Fruit fly (Drosophila melanogaster) whole organism, embryonic: ENCODE data around the gene jus.
A peak's percentile ranks its signal among the peaks of the same experiment; 100 is the strongest.

ENCODE experiments used
- Bdp1 ChIP-seq: fragments of 200-800 bp; sonication (Bioruptor generic); optimal IDR thresholded peaks from 3 replicates; lab custom pipeline; 2016; ENCODE audit warnings: missing biosample characterization, missing genetic modification characterization
- CG10543 ChIP-seq: fragments of 200-800 bp; sonication (Bioruptor generic); optimal IDR thresholded peaks from 3 replicates; lab custom pipeline; 2017; ENCODE audit warnings: missing biosample characterization, mild to moderate bottlenecking, missing genetic modification characterization, moderate library complexity
- CG11695 ChIP-seq: fragments of 200-800 bp; sonication (Bioruptor generic); IDR thresholded peaks from 3 replicates; pipeline ENCODE4 v1.3.6; 2022; ENCODE audit warnings: missing biosample characterization, missing genetic modification characterization
- CG12071 ChIP-seq: fragments of 200-800 bp; sonication (Bioruptor generic); optimal IDR thresholded peaks from 3 replicates; lab custom pipeline; 2018; ENCODE audit warnings: missing biosample characterization, mild to moderate bottlenecking, missing genetic modification characterization
- CG12942 ChIP-seq: fragments of 200-800 bp; sonication (Bioruptor generic); optimal IDR thresholded peaks from 3 replicates; lab custom pipeline; 2016; ENCODE audit warnings: missing biosample characterization, missing genetic modification characterization
- CG15011 ChIP-seq: fragments of 200-800 bp; sonication (Bioruptor generic); optimal IDR thresholded peaks from 3 replicates; lab custom pipeline; 2018; ENCODE audit warnings: missing biosample characterization, mild to moderate bottlenecking, missing genetic modification characterization
- CG17328 ChIP-seq: fragments of 200-800 bp; sonication (Bioruptor generic); IDR thresholded peaks from 2 replicates; pipeline ENCODE4 v1.3.6; 2022; ENCODE audit warnings: missing biosample characterization, missing genetic modification characterization
- CG17385 ChIP-seq: fragments of 200-800 bp; sonication (Bioruptor generic); optimal IDR thresholded peaks from 3 replicates; lab custom pipeline; 2018; ENCODE audit warnings: missing biosample characterization, mild to moderate bottlenecking, missing genetic modification characterization
- CG2889 ChIP-seq: fragments of 200-800 bp; sonication (Bioruptor generic); IDR thresholded peaks from 3 replicates; pipeline ENCODE4 v1.3.6; 2022; ENCODE audit warnings: missing biosample characterization, missing genetic modification characterization
- CG30403 ChIP-seq: fragments of 200-800 bp; sonication (Bioruptor generic); optimal IDR thresholded peaks from 3 replicates; lab custom pipeline; 2016; ENCODE audit warnings: missing biosample characterization, missing genetic modification characterization
- CG34422 ChIP-seq: fragments of 200-800 bp; sonication (Bioruptor generic); IDR thresholded peaks from 3 replicates; pipeline ENCODE4 v1.3.6; 2022; ENCODE audit warnings: missing biosample characterization, missing genetic modification characterization
- CG7839 ChIP-seq: fragments of 200-800 bp; sonication (Bioruptor generic); optimal IDR thresholded peaks from 3 replicates; lab custom pipeline; 2018; ENCODE audit warnings: missing biosample characterization, mild to moderate bottlenecking, missing genetic modification characterization, moderate library complexity
- CkIIα-i1 ChIP-seq: fragments of 200-800 bp; sonication (Bioruptor generic); IDR thresholded peaks from 2 replicates; pipeline ENCODE4 v1.3.6; 2022; ENCODE audit warnings: missing biosample characterization, missing genetic modification characterization
- Dad ChIP-seq: fragments of 200-800 bp; sonication (Bioruptor generic); optimal IDR thresholded peaks from 3 replicates; lab custom pipeline; 2016; ENCODE audit warnings: missing biosample characterization, missing genetic modification characterization
- Deaf1 ChIP-seq: fragments of 200-800 bp; optimal IDR thresholded peaks from 3 replicates; lab custom pipeline; 2019; ENCODE audit warnings: missing biosample characterization, mild to moderate bottlenecking, missing genetic modification characterization, moderate library complexity
- Dfd ChIP-seq, 2 experiments: fragments of >200 bp; optimal IDR thresholded peaks; 2 replicates each; lab custom pipeline; 2017; ENCODE audit warnings: missing biosample characterization in 2 of 2, missing genetic modification characterization in 2 of 2
- Dll ChIP-seq: fragments of 200-800 bp; sonication (Bioruptor generic); IDR thresholded peaks from 4 replicates; pipeline ENCODE4 v1.3.6; 2022; ENCODE audit warnings: missing biosample characterization, missing genetic modification characterization; ENCODE audit not compliant: partially characterized antibody
- Fer1 ChIP-seq: fragments of 200-800 bp; sonication (Bioruptor generic); optimal IDR thresholded peaks from 2 replicates; lab custom pipeline; 2017; ENCODE audit warnings: missing biosample characterization, mild to moderate bottlenecking, missing genetic modification characterization
- H15 ChIP-seq: fragments of 200-800 bp; sonication (Bioruptor generic); IDR thresholded peaks from 3 replicates; pipeline ENCODE4 v1.3.6; 2022; ENCODE audit warnings: missing biosample characterization, missing genetic modification characterization
- Hr78 ChIP-seq, 2 experiments: fragments of 200-800 bp in 1 of 2; fragments of >200 bp in 1 of 2; sonication (Bioruptor generic) in 1 of 2; optimal IDR thresholded peaks; 2 replicates each; lab custom pipeline; 2017 to 2019; ENCODE audit warnings: missing biosample characterization in 2 of 2, missing genetic modification characterization in 2 of 2, mild to moderate bottlenecking in 1 of 2, moderate library complexity in 1 of 2
- Lim3 ChIP-seq: fragments of 200-800 bp; sonication (Bioruptor generic); IDR thresholded peaks from 2 replicates; pipeline ENCODE4 v1.3.6; 2022; ENCODE audit warnings: missing biosample characterization, missing genetic modification characterization
- Med ChIP-seq: fragments of 200-800 bp; sonication (Bioruptor generic); peaks from one replicate; lab custom pipeline; 2016; ENCODE audit warnings: missing biosample characterization, missing genetic modification characterization, mild to moderate bottlenecking, inconsistent platforms, moderate library complexity
- Neu2 ChIP-seq: fragments of 200-800 bp; sonication (Bioruptor generic); optimal IDR thresholded peaks from 3 replicates; lab custom pipeline; 2016; ENCODE audit warnings: missing biosample characterization, missing genetic modification characterization, borderline replicate concordance
- Nf-YB ChIP-seq: fragments of 200-800 bp; sonication (Bioruptor generic); optimal IDR thresholded peaks from 3 replicates; lab custom pipeline; 2019; ENCODE audit warnings: missing biosample characterization, mild to moderate bottlenecking, missing genetic modification characterization, moderate library complexity
- Pdp1 ChIP-seq, 2 experiments: fragments of 200-800 bp; sonication (Bioruptor generic); optimal IDR thresholded peaks; 3 replicates each; lab custom pipeline; 2016; ENCODE audit warnings: missing biosample characterization in 2 of 2, missing genetic modification characterization in 2 of 2, mild to moderate bottlenecking in 1 of 2, moderate library complexity in 1 of 2
- Rfx ChIP-seq: fragments of 200-800 bp; sonication (Bioruptor generic); IDR thresholded peaks from 2 replicates; pipeline ENCODE4 v1.3.6; 2022; ENCODE audit warnings: missing biosample characterization, missing genetic modification characterization
- Rx ChIP-seq: fragments of 200-800 bp; sonication (Bioruptor generic); IDR thresholded peaks from 2 replicates; pipeline ENCODE4 v1.3.6; 2022; ENCODE audit warnings: missing biosample characterization, missing genetic modification characterization
- Taf1 ChIP-seq: fragments of 200-800 bp; sonication (Bioruptor generic); IDR thresholded peaks from 2 replicates; pipeline ENCODE4 v1.3.6; 2022; ENCODE audit warnings: missing biosample characterization, missing genetic modification characterization
- abd-A ChIP-seq: fragments of 200-800 bp; sonication (Bioruptor generic); optimal IDR thresholded peaks from 3 replicates; lab custom pipeline; 2019; ENCODE audit warnings: missing biosample characterization, mild to moderate bottlenecking, missing genetic modification characterization, moderate library complexity
- crc ChIP-seq: fragments of 200-800 bp; sonication (Bioruptor generic); optimal IDR thresholded peaks from 2 replicates; lab custom pipeline; 2016; ENCODE audit warnings: missing biosample characterization, missing genetic modification characterization
- dmrt99B ChIP-seq: fragments of 200-800 bp; sonication (Bioruptor generic); optimal IDR thresholded peaks from 2 replicates; lab custom pipeline; 2018; ENCODE audit warnings: missing biosample characterization, mild to moderate bottlenecking, missing genetic modification characterization, moderate library complexity
- dpn ChIP-seq, 2 experiments: fragments of 200-800 bp; sonication (Bioruptor generic); optimal IDR thresholded peaks; 3 replicates each; lab custom pipeline; 2016; ENCODE audit warnings: missing biosample characterization in 2 of 2, missing genetic modification characterization in 2 of 2
- emc ChIP-seq: fragments of 200-800 bp; sonication (Bioruptor generic); optimal IDR thresholded peaks from 2 replicates; lab custom pipeline; 2016; ENCODE audit warnings: missing biosample characterization, missing genetic modification characterization
- esg ChIP-seq: fragments of 200-800 bp; sonication (Bioruptor generic); conservative IDR thresholded peaks from 2 replicates; pipeline ENCODE4 v1.3.6; 2022; ENCODE audit warnings: missing biosample characterization, missing genetic modification characterization
- ewg ChIP-seq: fragments of 200-800 bp; sonication (Bioruptor generic); optimal IDR thresholded peaks from 3 replicates; lab custom pipeline; 2017; ENCODE audit warnings: mild to moderate bottlenecking, missing biosample characterization, missing genetic modification reagents, missing genetic modification characterization
- gro ChIP-seq: fragments of 200-800 bp; sonication (Bioruptor generic); optimal IDR thresholded peaks from 2 replicates; lab custom pipeline; 2016; ENCODE audit warnings: missing biosample characterization, missing genetic modification characterization
- ham ChIP-seq: fragments of 200-800 bp; sonication (Bioruptor generic); IDR thresholded peaks from 2 replicates; pipeline ENCODE4 v1.3.6; 2022; ENCODE audit warnings: missing biosample characterization, missing genetic modification characterization
- hth ChIP-seq: fragments of >200 bp; optimal IDR thresholded peaks from 2 replicates; lab custom pipeline; 2017; ENCODE audit warnings: inconsistent platforms
- ind ChIP-seq: fragments of 200-800 bp; sonication (Bioruptor generic); optimal IDR thresholded peaks from 3 replicates; lab custom pipeline; 2016; ENCODE audit warnings: missing biosample characterization, missing genetic modification characterization
- inv ChIP-seq: fragments of 200-800 bp; sonication (Bioruptor generic); IDR thresholded peaks from 2 replicates; pipeline ENCODE4 v1.3.6; 2022; ENCODE audit warnings: missing biosample characterization, missing genetic modification characterization; ENCODE audit not compliant: partially characterized antibody
- jing ChIP-seq: fragments of 200-800 bp; sonication (Bioruptor generic); optimal IDR thresholded peaks from 2 replicates; lab custom pipeline; 2018; ENCODE audit warnings: missing biosample characterization, mild to moderate bottlenecking, missing genetic modification characterization
- knrl ChIP-seq: fragments of 200-800 bp; sonication (Bioruptor generic); IDR thresholded peaks from 3 replicates; pipeline ENCODE4 v1.3.6; 2022; ENCODE audit warnings: missing biosample characterization, missing genetic modification characterization; ENCODE audit not compliant: partially characterized antibody
- peb ChIP-seq: fragments of 200-800 bp; sonication (Bioruptor generic); IDR thresholded peaks from 2 replicates; pipeline ENCODE4 v1.3.6; 2022; ENCODE audit warnings: missing biosample characterization, missing genetic modification characterization
- pfk ChIP-seq: fragments of 200-800 bp; sonication (Bioruptor generic); optimal IDR thresholded peaks from 2 replicates; lab custom pipeline; 2018; ENCODE audit warnings: missing biosample characterization, mild to moderate bottlenecking, missing genetic modification characterization, moderate library complexity
- prd ChIP-seq, 3 experiments: fragments of >200 bp in 2 of 3; fragments of 200-800 bp in 1 of 3; sonication (Bioruptor generic) in 1 of 3; optimal IDR thresholded peaks in 2 of 3; IDR thresholded peaks in 1 of 3; 2 replicates in 2 of 3; 3 replicates in 1 of 3; pipeline versions ENCODE4 v1.3.6 to Lab custom; 2017 to 2022; ENCODE audit warnings: missing biosample characterization in 1 of 3, missing genetic modification characterization in 1 of 3
- row ChIP-seq: fragments of 200-800 bp; sonication (Bioruptor generic); IDR thresholded peaks from 3 replicates; pipeline ENCODE4 v1.3.6; 2022; ENCODE audit warnings: missing biosample characterization, missing genetic modification characterization
- shn ChIP-seq: fragments of 200-800 bp; sonication (Bioruptor generic); optimal IDR thresholded peaks from 3 replicates; lab custom pipeline; 2016; ENCODE audit warnings: missing biosample characterization, missing genetic modification characterization
- so ChIP-seq: fragments of 200-800 bp; sonication (Bioruptor generic); IDR thresholded peaks from 3 replicates; pipeline ENCODE4 v1.3.6; 2022; ENCODE audit warnings: missing biosample characterization, missing genetic modification characterization
- trh ChIP-seq: fragments of 200-800 bp; sonication (Bioruptor generic); optimal IDR thresholded peaks from 2 replicates; lab custom pipeline; 2016; ENCODE audit warnings: missing biosample characterization, missing genetic modification characterization
- vfl ChIP-seq: fragments of 200-800 bp; sonication (Bioruptor generic); optimal IDR thresholded peaks from 2 replicates; lab custom pipeline; 2016; ENCODE audit warnings: missing biosample characterization, missing genetic modification characterization
- wor ChIP-seq: fragments of 200-800 bp; sonication (Bioruptor generic); IDR thresholded peaks from 2 replicates; pipeline ENCODE4 v1.3.6; 2022; ENCODE audit warnings: missing biosample characterization, missing genetic modification characterization

Gene jus

dm6 chr3R:29138961-29139527 is 55.8 kb downstream of the jus start (continued):
- TF ChIP-seq CG7839 (tag; lab: Kevin White, UChicago) (no peak), CG34422 (no peak), H15 (GFP tag; lab: Robert Waterston, UW) (no peak), CG2889 (no peak), row (GFP tag; lab: Robert Waterston, UW) (peak; percentile 60), hth (lab: Kevin White, UChicago) (no peak), Dfd (GFP tag; optimal IDR thresholded peaks at IDR 0.05; lab: Kevin White, UChicago) (no peak), CG12942 (GFP tag; lab: Kevin White, UChicago) (no peak), gro (no peak), CG11695 (GFP tag; lab: Robert Waterston, UW) (0 out of 3 replicates have a peak, but pooled peaks have one; percentile 19), Pdp1 (GFP tag; optimal IDR thresholded peaks at IDR 0.05; lab: Kevin White, UChicago) (no peak), Dad (GFP tag; lab: Kevin White, UChicago) (no peak), vfl (GFP tag; lab: Kevin White, UChicago) (no peak), Taf1 (GFP tag; lab: Robert Waterston, UW) (peak; percentile 38; the same call in 1 of the 2 replicates), Med (GFP tag; lab: Kevin White, UChicago) (peak; percentile 84), prd (optimal IDR thresholded peaks at IDR 0.05; lab: Kevin White, UChicago) (no peak), prd (GFP tag; IDR thresholded peaks at IDR 0.05; lab: Robert Waterston, UW) (peak; percentile 35; the same call in 1 of the 3 replicates), CG17328 (no peak), dpn (GFP tag; optimal IDR thresholded peaks at IDR 0.05; lab: Kevin White, UChicago) (peak in 1 of 2 experiments; percentile 4), ind (peak; percentile 19), pfk (no peak), ham (GFP tag; lab: Robert Waterston, UW) (no peak), emc (GFP tag; lab: Kevin White, UChicago) (no peak), knrl (GFP tag; lab: Robert Waterston, UW) (no peak), shn (GFP tag; lab: Kevin White, UChicago) (no peak), Neu2 (GFP tag; lab: Kevin White, UChicago) (no peak), CG17385 (GFP tag; lab: Kevin White, UChicago) (no peak), Bdp1 (no peak), Dll (GFP tag; lab: Robert Waterston, UW) (no peak), Rfx (GFP tag; lab: Robert Waterston, UW) (peak; percentile 51), Lim3 (GFP tag; lab: Robert Waterston, UW) (no peak), Fer1 (GFP tag; lab: Kevin White, UChicago) (no peak), dmrt99B (tag; lab: Kevin White, UChicago) (no peak), so (no peak), crc (GFP tag; lab: Kevin White, UChicago) (no peak), Hr78 (GFP tag; optimal IDR thresholded peaks at IDR 0.05; lab: Kevin White, UChicago) (peak in 1 of 2 experiments; percentile 1), Deaf1 (tag; lab: Kevin White, UChicago) (no peak), Nf-YB (GFP tag; lab: Kevin White, UChicago) (no peak), inv (no peak), CG12071 (GFP tag; lab: Kevin White, UChicago) (no peak), CG30403 (peak; percentile 15), trh (GFP tag; lab: Kevin White, UChicago) (no peak), CkIIα-i1 (GFP tag; lab: Robert Waterston, UW) (no peak), abd-A (tag; lab: Kevin White, UChicago) (no peak), Rx (GFP tag; lab: Robert Waterston, UW) (no peak), CG10543 (GFP tag; lab: Kevin White, UChicago) (peak; percentile 21), wor (GFP tag; lab: Robert Waterston, UW) (no peak), peb (no peak), jing (GFP tag; lab: Kevin White, UChicago) (no peak), ewg (GFP tag; lab: Kevin White, UChicago) (no peak), CG15011 (no peak), esg (GFP tag; lab: Robert Waterston, UW) (no peak)
